Fruit fly (Drosophila melanogaster) whole organism, embryonic: ENCODE measurements around the gene CG14280.

Source experiments
- CG9932 ChIP-seq: fragments of 200-800 bp; sonication (Bioruptor generic); IDR thresholded peaks from 2 replicates; pipeline ENCODE4 v1.3.6; 2022; ENCODE audit warnings: missing biosample characterization, missing genetic modification characterization
- Poxn ChIP-seq: fragments of 200-800 bp; sonication (Bioruptor generic); IDR thresholded peaks from 2 replicates; pipeline ENCODE4 v1.3.6; 2022; ENCODE audit warnings: missing biosample characterization, missing genetic modification characterization
- aop ChIP-seq: fragments of 200-800 bp; sonication (Bioruptor generic); IDR thresholded peaks from 2 replicates; pipeline ENCODE4 v1.3.6; 2022; ENCODE audit warnings: missing biosample characterization, missing genetic modification characterization
- mam ChIP-seq: fragments of 200-800 bp; sonication (Bioruptor generic); optimal IDR thresholded peaks from 3 replicates; lab custom pipeline; 2016; ENCODE audit warnings: missing biosample characterization, missing genetic modification characterization
- p53 ChIP-seq: fragments of 200-800 bp; sonication (Bioruptor generic); optimal IDR thresholded peaks from 2 replicates; lab custom pipeline; 2016; ENCODE audit warnings: missing biosample characterization, missing genetic modification characterization

DNA sequence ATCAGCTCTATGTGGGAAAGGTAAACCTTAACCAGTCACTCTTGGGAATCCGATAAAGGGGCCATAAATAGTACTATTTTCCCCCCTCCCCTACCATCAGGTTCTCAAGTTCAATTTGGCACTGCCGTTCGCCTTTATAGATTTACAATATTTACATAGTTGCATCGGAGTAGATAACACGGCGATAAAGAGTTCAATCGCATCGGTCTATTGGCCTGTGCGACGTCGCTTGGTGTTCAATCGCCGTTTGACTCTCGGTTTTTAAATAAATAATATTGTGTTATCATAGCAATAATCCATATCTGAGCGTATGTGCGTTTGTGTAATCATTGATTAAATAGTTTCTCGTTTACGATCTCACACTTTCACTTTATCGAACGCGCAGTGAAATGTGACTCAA, 6.5 kb upstream of the CG14280 start:
- TF ChIP-seq p53 (no peak), aop (no peak), Poxn (GFP tag; lab: Robert Waterston, UW) (no peak), CG9932 (GFP tag; lab: Robert Waterston, UW) (no peak), mam (GFP tag; lab: Kevin White, UChicago) (no peak)
